Worm (Caenorhabditis elegans) whole organism, L2 larva: ENCODE results near the gene col-39.
A peak's percentile ranks its signal among the peaks of the same experiment; 100 is the strongest.

Experiments
- C34F6.9 ChIP-seq: fragments of 150-350 bp; optimal IDR thresholded peaks from 2 replicates; lab custom pipeline; 2014; ENCODE audit warnings: missing biosample characterization, missing genetic modification characterization
- F13H6.1 ChIP-seq: sonication (generic microtip); optimal IDR thresholded peaks from 2 replicates; lab custom pipeline; 2016; ENCODE audit warnings: missing genetic modification characterization, missing compliant biosample characterization
- R02D3.7 ChIP-seq: fragments of 150-350 bp; optimal IDR thresholded peaks from 2 replicates; lab custom pipeline; 2014; ENCODE audit warnings: missing biosample characterization, missing genetic modification characterization
- Y55F3AM.14 ChIP-seq: fragments of 200-800 bp; sonication (Bioruptor generic); optimal IDR thresholded peaks from 2 replicates; lab custom pipeline; 2018; ENCODE audit warnings: mild to moderate bottlenecking, missing genetic modification characterization, missing compliant biosample characterization
- ZK546.5 ChIP-seq: sonication (generic microtip); optimal IDR thresholded peaks from 2 replicates; lab custom pipeline; 2017; ENCODE audit warnings: missing biosample characterization, missing genetic modification characterization
- alr-1 ChIP-seq: fragments of 150-350 bp; optimal IDR thresholded peaks from 2 replicates; lab custom pipeline; 2014; ENCODE audit warnings: missing biosample characterization, missing genetic modification characterization
- aly-2 ChIP-seq: fragments of 150-350 bp; optimal IDR thresholded peaks from 2 replicates; lab custom pipeline; 2014; ENCODE audit warnings: missing biosample characterization, missing genetic modification characterization
- ama-1 ChIP-seq: fragments of 150-350 bp; optimal IDR thresholded peaks from 2 replicates; lab custom pipeline; 2018; ENCODE audit warnings: inconsistent platforms
- blmp-1 ChIP-seq: sonication (generic microtip); optimal IDR thresholded peaks from 2 replicates; lab custom pipeline; 2017; ENCODE audit warnings: missing genetic modification characterization, mild to moderate bottlenecking, missing compliant biosample characterization, antibody characterized with exemption, moderate library complexity; ENCODE audit not compliant: insufficient read depth
- ceh-16 ChIP-seq: fragments of 150-350 bp; optimal IDR thresholded peaks from 2 replicates; lab custom pipeline; 2014; ENCODE audit warnings: missing biosample characterization, missing genetic modification characterization
- ceh-82 ChIP-seq: fragments of 150-350 bp; optimal IDR thresholded peaks from 2 replicates; lab custom pipeline; 2014; ENCODE audit warnings: missing biosample characterization, missing genetic modification characterization
- crh-2 ChIP-seq: sonication (generic microtip); optimal IDR thresholded peaks from 2 replicates; lab custom pipeline; 2017; ENCODE audit warnings: missing biosample characterization, missing genetic modification characterization
- dmd-4 ChIP-seq: sonication (generic microtip); optimal IDR thresholded peaks from 2 replicates; lab custom pipeline; 2017; ENCODE audit warnings: missing biosample characterization, missing genetic modification characterization
- egl-27 ChIP-seq: sonication (generic microtip); optimal IDR thresholded peaks from 3 replicates; lab custom pipeline; 2017; ENCODE audit warnings: missing biosample characterization, missing genetic modification reagents, missing genetic modification characterization
- elt-1 ChIP-seq: fragments of 150-350 bp; optimal IDR thresholded peaks from 2 replicates; lab custom pipeline; 2014; ENCODE audit warnings: missing biosample characterization, missing genetic modification characterization
- fos-1 ChIP-seq: fragments of 150-350 bp; optimal IDR thresholded peaks from 2 replicates; lab custom pipeline; 2014; ENCODE audit warnings: missing biosample characterization, missing genetic modification characterization
- gmeb-1 ChIP-seq: fragments of 150-350 bp; optimal IDR thresholded peaks from 2 replicates; lab custom pipeline; 2014; ENCODE audit warnings: missing biosample characterization, missing genetic modification characterization
- lin-11 ChIP-seq: fragments of 150-350 bp; sonication (generic microtip); optimal IDR thresholded peaks from 2 replicates; lab custom pipeline; 2014; ENCODE audit warnings: missing biosample characterization, missing genetic modification characterization, inconsistent platforms, mixed read lengths
- lin-13 ChIP-seq: fragments of 150-350 bp; optimal IDR thresholded peaks from 2 replicates; lab custom pipeline; 2014; ENCODE audit warnings: missing biosample characterization, missing genetic modification reagents, missing genetic modification characterization
- lin-39 ChIP-seq: fragments of 150-350 bp; optimal IDR thresholded peaks from 2 replicates; lab custom pipeline; 2014; ENCODE audit warnings: missing biosample characterization, missing genetic modification reagents, missing genetic modification characterization
- lsy-2 ChIP-seq, 2 experiments: fragments of 150-350 bp in 1 of 2; sonication (generic microtip) in 1 of 2; optimal IDR thresholded peaks; 2 replicates each; lab custom pipeline; 2014 to 2017; ENCODE audit warnings: missing biosample characterization in 2 of 2, missing genetic modification characterization in 2 of 2
- mbf-1 ChIP-seq: sonication (generic microtip); optimal IDR thresholded peaks from 2 replicates; lab custom pipeline; 2017; ENCODE audit warnings: missing biosample characterization, missing genetic modification characterization
- nhr-10 ChIP-seq: sonication (generic microtip); optimal IDR thresholded peaks from 2 replicates; lab custom pipeline; 2017; ENCODE audit warnings: missing biosample characterization, missing genetic modification characterization
- nhr-11 ChIP-seq: fragments of 150-350 bp; optimal IDR thresholded peaks from 2 replicates; lab custom pipeline; 2014; ENCODE audit warnings: missing biosample characterization, missing genetic modification characterization
- nhr-129 ChIP-seq: fragments of 150-350 bp; optimal IDR thresholded peaks from 2 replicates; lab custom pipeline; 2014; ENCODE audit warnings: missing biosample characterization, missing genetic modification characterization
- nhr-21 ChIP-seq: fragments of 150-350 bp; optimal IDR thresholded peaks from 2 replicates; lab custom pipeline; 2014; ENCODE audit warnings: missing biosample characterization, missing genetic modification characterization
- nhr-237 ChIP-seq: fragments of 150-350 bp; optimal IDR thresholded peaks from 2 replicates; lab custom pipeline; 2014; ENCODE audit warnings: missing biosample characterization, missing genetic modification characterization
- nhr-25 ChIP-seq: fragments of 150-350 bp; sonication (generic microtip); optimal IDR thresholded peaks from 3 replicates; lab custom pipeline; 2014; ENCODE audit warnings: missing biosample characterization, missing genetic modification characterization
- nhr-77 ChIP-seq: fragments of 150-350 bp; optimal IDR thresholded peaks from 2 replicates; lab custom pipeline; 2014; ENCODE audit warnings: missing biosample characterization, missing genetic modification characterization
- sem-4 ChIP-seq: fragments of 150-350 bp; optimal IDR thresholded peaks from 2 replicates; lab custom pipeline; 2014; ENCODE audit warnings: missing biosample characterization, missing genetic modification reagents, missing genetic modification characterization
- skn-1 ChIP-seq: sonication (generic microtip); optimal IDR thresholded peaks from 2 replicates; lab custom pipeline; 2017; ENCODE audit warnings: missing biosample characterization, missing genetic modification characterization
- sma-3 ChIP-seq: sonication (generic microtip); optimal IDR thresholded peaks from 2 replicates; lab custom pipeline; 2016; ENCODE audit warnings: missing genetic modification reagents, missing genetic modification characterization, missing compliant biosample characterization
- sma-9 ChIP-seq, 2 experiments: fragments of 150-350 bp in 1 of 2; sonication (generic microtip) in 1 of 2; optimal IDR thresholded peaks; 2 replicates each; lab custom pipeline; 2014 to 2016; ENCODE audit warnings: missing genetic modification characterization in 2 of 2, mild to moderate bottlenecking in 1 of 2, missing biosample characterization in 1 of 2, missing compliant biosample characterization in 1 of 2, missing genetic modification reagents in 1 of 2, moderate library complexity in 1 of 2
- snpc-4 ChIP-seq: fragments of 150-350 bp; optimal IDR thresholded peaks from 2 replicates; lab custom pipeline; 2014; ENCODE audit warnings: missing biosample characterization, missing genetic modification characterization
- unc-39 ChIP-seq: fragments of 150-350 bp; optimal IDR thresholded peaks from 2 replicates; lab custom pipeline; 2014; ENCODE audit warnings: missing biosample characterization, missing genetic modification characterization
- unc-55 ChIP-seq: fragments of 150-350 bp; sonication (generic microtip); optimal IDR thresholded peaks from 3 replicates; lab custom pipeline; 2014; ENCODE audit warnings: missing biosample characterization, missing genetic modification reagents, missing genetic modification characterization
- unc-62 ChIP-seq: fragments of 150-350 bp; optimal IDR thresholded peaks from 2 replicates; lab custom pipeline; 2014; ENCODE audit warnings: missing biosample characterization, missing genetic modification reagents, missing genetic modification characterization
- ztf-1 ChIP-seq: fragments of 200-800 bp; sonication (Bioruptor generic); conservative IDR thresholded peaks from 2 replicates; pipeline ENCODE4 v1.3.6; 2022; ENCODE audit warnings: missing genetic modification characterization, missing compliant biosample characterization
- ztf-11 ChIP-seq: sonication (generic microtip); optimal IDR thresholded peaks from 2 replicates; lab custom pipeline; 2017; ENCODE audit warnings: missing biosample characterization, missing genetic modification characterization
- ztf-4 ChIP-seq: fragments of 150-350 bp; optimal IDR thresholded peaks from 2 replicates; lab custom pipeline; 2014; ENCODE audit warnings: missing biosample characterization, missing genetic modification characterization

The col-39 gene

ce11 chrII:10704575-10705170, at the start of gene col-39:
TSS of gene col-39 (plus strand) at chrII:10704916.
- TF ChIP-seq blmp-1 (tag; lab: Kevin White, UChicago), result peak; percentile 51
- TF ChIP-seq mbf-1 (tag; lab: Kevin White, UChicago), result no peak
- TF ChIP-seq nhr-77 (tag; lab: Kevin White, UChicago), result no peak
- TF ChIP-seq nhr-25 (tag; lab: Kevin White, UChicago), result peak; percentile 48
- no peak for TF ChIP-seq snpc-4 (tag; lab: Kevin White, UChicago)
- TF ChIP-seq ama-1 (lab: Kevin White, UChicago), result peak; percentile 41
- TF ChIP-seq aly-2 (tag; lab: Kevin White, UChicago), result no peak
- no peak for TF ChIP-seq lin-13 (GFP tag; lab: Kevin White, UChicago)
- no peak for TF ChIP-seq ztf-11 (tag; lab: Kevin White, UChicago)
- TF ChIP-seq nhr-21 (tag; lab: Kevin White, UChicago), result no peak
- no peak for TF ChIP-seq C34F6.9 (tag; lab: Kevin White, UChicago)
- TF ChIP-seq crh-2 (tag; lab: Kevin White, UChicago), result no peak
- TF ChIP-seq elt-1, result no peak
- TF ChIP-seq nhr-10 (tag; lab: Kevin White, UChicago), result no peak
- no peak for TF ChIP-seq sma-3 (GFP tag; lab: Kevin White, UChicago)
- no peak for TF ChIP-seq ztf-1 (GFP tag; lab: Robert Waterston, UW)
- no peak for TF ChIP-seq R02D3.7 (tag; lab: Kevin White, UChicago)
- TF ChIP-seq skn-1 (tag; lab: Kevin White, UChicago), result no peak

ce11 chrII:10656395-10656794, 48.3 kb upstream of the col-39 start:
- TF ChIP-seq fos-1 (tag; lab: Kevin White, UChicago) (peak; percentile 40), C34F6.9 (tag; lab: Kevin White, UChicago) (no peak), ama-1 (lab: Kevin White, UChicago) (no peak), Y55F3AM.14 (GFP tag; lab: Kevin White, UChicago) (no peak)

ce11 chrII:10657632-10658108, 47.0 kb upstream of the col-39 start, which contains the start of gene lact-3:
TSS of gene lact-3 (minus strand) at chrII:10657682.
- TF ChIP-seq fos-1 (tag; lab: Kevin White, UChicago), result peak; percentile 42
- TF ChIP-seq F13H6.1 (tag; lab: Kevin White, UChicago), result peak; percentile 32
- TF ChIP-seq ztf-1 (GFP tag; lab: Robert Waterston, UW), result no peak
- peak; percentile 0 for TF ChIP-seq nhr-129 (tag; lab: Kevin White, UChicago)
- TF ChIP-seq crh-2 (tag; lab: Kevin White, UChicago), result peak; percentile 31
- no peak for TF ChIP-seq unc-39 (tag; lab: Kevin White, UChicago)

ce11 chrII:10658576-10659256, 46.0 kb upstream of the col-39 start, which contains the start of the genes snu-13 and rsp-7:
TSS of gene snu-13 (minus strand) at chrII:10658626.
TSS of gene rsp-7 (plus strand) at chrII:10659206.
- TF ChIP-seq nhr-11 (no peak), skn-1 (tag; lab: Kevin White, UChicago) (no peak), snpc-4 (tag; lab: Kevin White, UChicago) (peak; percentile 12), Y55F3AM.14 (GFP tag; lab: Kevin White, UChicago) (no peak), blmp-1 (tag; lab: Kevin White, UChicago) (peak; percentile 23), mbf-1 (tag; lab: Kevin White, UChicago) (no peak), sma-3 (GFP tag; lab: Kevin White, UChicago) (peak; percentile 69), ztf-4 (no peak), sem-4 (tag; lab: Kevin White, UChicago) (peak; percentile 62), gmeb-1 (tag; lab: Kevin White, UChicago) (peak; percentile 67), C34F6.9 (tag; lab: Kevin White, UChicago) (peak; percentile 87), ztf-11 (tag; lab: Kevin White, UChicago) (no peak), nhr-237 (tag; lab: Kevin White, UChicago) (no peak), ZK546.5 (peak; percentile 31), sma-9 (GFP tag; optimal IDR thresholded peaks at IDR 0.05; lab: Kevin White, UChicago) (peak; percentile 54), sma-9 (tag; optimal IDR thresholded peaks at IDR 0.05; lab: Kevin White, UChicago) (no peak), ceh-82 (tag; lab: Kevin White, UChicago) (no peak), nhr-25 (tag; lab: Kevin White, UChicago) (peak; percentile 75), aly-2 (tag; lab: Kevin White, UChicago) (no peak), dmd-4 (tag; lab: Kevin White, UChicago) (no peak), alr-1 (tag; lab: Kevin White, UChicago) (no peak), ceh-16 (no peak), crh-2 (tag; lab: Kevin White, UChicago) (peak; percentile 87), lin-39 (tag; lab: Kevin White, UChicago) (no peak), lsy-2 (tag; optimal IDR thresholded peaks at IDR 0.05; lab: Kevin White, UChicago) (peak; percentile 58 to 91), unc-62 (GFP tag; lab: Kevin White, UChicago) (no peak), R02D3.7 (tag; lab: Kevin White, UChicago) (no peak), fos-1 (tag; lab: Kevin White, UChicago) (peak; percentile 34), ama-1 (lab: Kevin White, UChicago) (peak; percentile 15), F13H6.1 (tag; lab: Kevin White, UChicago) (peak; percentile 55), nhr-10 (tag; lab: Kevin White, UChicago) (no peak), lin-13 (GFP tag; lab: Kevin White, UChicago) (peak; percentile 71), nhr-129 (tag; lab: Kevin White, UChicago) (peak; percentile 51), lin-11 (tag; lab: Kevin White, UChicago) (peak; percentile 49), nhr-21 (tag; lab: Kevin White, UChicago) (peak; percentile 51), egl-27 (no peak), unc-55 (GFP tag; lab: Kevin White, UChicago) (peak; percentile 90)
